Fruit fly (Drosophila melanogaster) whole organism, embryonic: ENCODE results near the gene CG43999.

Experiments used
- Blimp-1 ChIP-seq: fragments of 200-800 bp; sonication (Bioruptor generic); optimal IDR thresholded peaks from 3 replicates; lab custom pipeline; 2018; ENCODE audit warnings: missing biosample characterization, missing genetic modification characterization, mild to moderate bottlenecking, moderate library complexity, missing genetic modification reagents
- CG10979 ChIP-seq: fragments of 200-800 bp; sonication (Bioruptor generic); optimal IDR thresholded peaks from 2 replicates; lab custom pipeline; 2018; ENCODE audit warnings: missing biosample characterization, mild to moderate bottlenecking, missing genetic modification characterization, moderate library complexity
- CG1233 ChIP-seq: fragments of 200-800 bp; sonication (Bioruptor generic); optimal IDR thresholded peaks from 4 replicates; lab custom pipeline; 2018; ENCODE audit warnings: missing biosample characterization, mild to moderate bottlenecking, missing genetic modification characterization
- CG14667 ChIP-seq: fragments of 200-800 bp; sonication (Bioruptor generic); IDR thresholded peaks from 2 replicates; pipeline ENCODE4 v1.3.6; 2022; ENCODE audit warnings: missing biosample characterization, missing genetic modification characterization
- CG17385 ChIP-seq: fragments of 200-800 bp; sonication (Bioruptor generic); optimal IDR thresholded peaks from 3 replicates; lab custom pipeline; 2018; ENCODE audit warnings: missing biosample characterization, mild to moderate bottlenecking, missing genetic modification characterization
- CG1832 ChIP-seq: fragments of 200-800 bp; sonication (Bioruptor generic); optimal IDR thresholded peaks from 2 replicates; lab custom pipeline; 2017; ENCODE audit warnings: missing biosample characterization, mild to moderate bottlenecking, missing genetic modification characterization, inconsistent platforms
- CG2116 ChIP-seq: fragments of 200-800 bp; sonication (Bioruptor generic); optimal IDR thresholded peaks from 3 replicates; lab custom pipeline; 2018; ENCODE audit warnings: missing biosample characterization, mild to moderate bottlenecking, missing genetic modification characterization
- CG2678 ChIP-seq: fragments of 200-800 bp; sonication (Bioruptor generic); optimal IDR thresholded peaks from 3 replicates; lab custom pipeline; 2019; ENCODE audit warnings: missing biosample characterization, mild to moderate bottlenecking, missing genetic modification characterization, moderate library complexity
- CG3163 ChIP-seq: fragments of 200-800 bp; sonication (Bioruptor generic); optimal IDR thresholded peaks from 3 replicates; lab custom pipeline; 2016; ENCODE audit warnings: missing biosample characterization, missing genetic modification characterization
- CG34376 ChIP-seq: fragments of 200-800 bp; sonication (Bioruptor generic); optimal IDR thresholded peaks from 2 replicates; lab custom pipeline; 2018; ENCODE audit warnings: missing biosample characterization, mild to moderate bottlenecking, missing genetic modification characterization
- CG5180 ChIP-seq: fragments of 200-800 bp; sonication (Bioruptor generic); optimal IDR thresholded peaks from 3 replicates; lab custom pipeline; 2017; ENCODE audit warnings: missing biosample characterization, missing genetic modification characterization, mild to moderate bottlenecking, moderate library complexity, missing genetic modification reagents
- D19A ChIP-seq: fragments of 200-800 bp; optimal IDR thresholded peaks from 3 replicates; lab custom pipeline; 2019; ENCODE audit warnings: missing biosample characterization, mild to moderate bottlenecking, missing genetic modification characterization, moderate library complexity
- Eip74EF ChIP-seq, 2 experiments: fragments of 200-800 bp in 1 of 2; fragments of >200 bp in 1 of 2; sonication (Bioruptor generic) in 1 of 2; optimal IDR thresholded peaks; 2 replicates each; lab custom pipeline; 2017 to 2019; ENCODE audit warnings: missing biosample characterization in 2 of 2, missing genetic modification characterization in 2 of 2, mild to moderate bottlenecking in 1 of 2, moderate library complexity in 1 of 2
- Oaz ChIP-seq: fragments of 200-800 bp; sonication (Bioruptor generic); IDR thresholded peaks from 2 replicates; pipeline ENCODE4 v1.3.6; 2022; ENCODE audit warnings: missing biosample characterization, missing genetic modification characterization
- Trl ChIP-seq, 3 experiments: fragments of >200 bp in 2 of 3; fragments of 200-800 bp in 1 of 3; sonication (Bioruptor generic) in 1 of 3; optimal IDR thresholded peaks; 2 replicates in 1 of 3; 3 replicates in 2 of 3; lab custom pipeline; 2016 to 2017; ENCODE audit warnings: missing biosample characterization in 1 of 3, missing genetic modification characterization in 1 of 3
- bbx ChIP-seq: fragments of 200-800 bp; sonication (Bioruptor generic); IDR thresholded peaks from 2 replicates; pipeline ENCODE4 v1.3.6; 2022; ENCODE audit warnings: missing biosample characterization, missing genetic modification characterization; ENCODE audit not compliant: partially characterized antibody
- bowl ChIP-seq: fragments of 200-800 bp; sonication (Bioruptor generic); IDR thresholded peaks from 2 replicates; pipeline ENCODE4 v1.3.6; 2022; ENCODE audit warnings: missing biosample characterization, missing genetic modification characterization
- chif ChIP-seq, 2 experiments: fragments of 200-800 bp; sonication (Bioruptor generic); optimal IDR thresholded peaks; 3 replicates each; lab custom pipeline; 2016; ENCODE audit warnings: missing biosample characterization in 2 of 2, missing genetic modification characterization in 2 of 2
- ci ChIP-seq: fragments of 200-800 bp; sonication (Bioruptor generic); IDR thresholded peaks from 3 replicates; pipeline ENCODE4 v1.3.6; 2022; ENCODE audit warnings: missing biosample characterization, missing genetic modification characterization
- crp ChIP-seq, 2 experiments: fragments of 200-800 bp; sonication (Bioruptor generic); optimal IDR thresholded peaks; 2 replicates in 1 of 2; 3 replicates in 1 of 2; lab custom pipeline; 2017; ENCODE audit warnings: missing biosample characterization in 2 of 2, missing genetic modification characterization in 2 of 2, mild to moderate bottlenecking in 1 of 2, moderate library complexity in 1 of 2
- dimm ChIP-seq: fragments of 200-800 bp; sonication (Bioruptor generic); IDR thresholded peaks from 2 replicates; pipeline ENCODE4 v1.3.6; 2022; ENCODE audit warnings: missing biosample characterization, missing genetic modification characterization
- esg ChIP-seq: fragments of 200-800 bp; sonication (Bioruptor generic); conservative IDR thresholded peaks from 2 replicates; pipeline ENCODE4 v1.3.6; 2022; ENCODE audit warnings: missing biosample characterization, missing genetic modification characterization
- eve ChIP-seq, 2 experiments: fragments of >200 bp; optimal IDR thresholded peaks; 2 replicates each; lab custom pipeline; 2017; ENCODE audit warnings: missing biosample characterization in 2 of 2, missing genetic modification characterization in 2 of 2
- grau ChIP-seq: fragments of 200-800 bp; optimal IDR thresholded peaks from 3 replicates; lab custom pipeline; 2019; ENCODE audit warnings: missing biosample characterization, mild to moderate bottlenecking, missing genetic modification characterization, moderate library complexity
- gsb ChIP-seq: fragments of 200-800 bp; sonication (Bioruptor generic); IDR thresholded peaks from 2 replicates; pipeline ENCODE4 v1.3.6; 2022; ENCODE audit warnings: missing biosample characterization, missing genetic modification characterization
- hkb ChIP-seq, 2 experiments: fragments of 200-800 bp in 1 of 2; fragments of >200 bp in 1 of 2; sonication (Bioruptor generic) in 1 of 2; IDR thresholded peaks in 1 of 2; optimal IDR thresholded peaks in 1 of 2; 2 replicates each; pipeline versions ENCODE4 v1.3.6 to Lab custom; 2017 to 2022; ENCODE audit warnings: missing biosample characterization in 1 of 2, missing genetic modification characterization in 1 of 2
- ind ChIP-seq: fragments of 200-800 bp; sonication (Bioruptor generic); optimal IDR thresholded peaks from 3 replicates; lab custom pipeline; 2016; ENCODE audit warnings: missing biosample characterization, missing genetic modification characterization
- maf-S ChIP-seq: fragments of 200-800 bp; sonication (Bioruptor generic); optimal IDR thresholded peaks from 2 replicates; lab custom pipeline; 2016; ENCODE audit warnings: missing biosample characterization, missing genetic modification characterization
- nom ChIP-seq: fragments of 200-800 bp; sonication (Bioruptor generic); optimal IDR thresholded peaks from 2 replicates; lab custom pipeline; 2017; ENCODE audit warnings: missing biosample characterization, missing genetic modification characterization, mild to moderate bottlenecking, moderate library complexity, missing genetic modification reagents
- row ChIP-seq: fragments of 200-800 bp; sonication (Bioruptor generic); IDR thresholded peaks from 3 replicates; pipeline ENCODE4 v1.3.6; 2022; ENCODE audit warnings: missing biosample characterization, missing genetic modification characterization
- sd ChIP-seq: fragments of 200-800 bp; sonication (Bioruptor generic); optimal IDR thresholded peaks from 3 replicates; lab custom pipeline; 2018; ENCODE audit warnings: missing biosample characterization, mild to moderate bottlenecking, missing genetic modification characterization, moderate library complexity
- sens ChIP-seq: fragments of 200-800 bp; sonication (Bioruptor generic); peaks from one replicate; lab custom pipeline; 2016; ENCODE audit warnings: missing biosample characterization, missing genetic modification characterization
- sna ChIP-seq: fragments of 200-800 bp; sonication (Bioruptor generic); IDR thresholded peaks from 2 replicates; pipeline ENCODE4 v1.3.6; 2022; ENCODE audit warnings: missing biosample characterization, missing genetic modification characterization; ENCODE audit not compliant: partially characterized antibody
- stc ChIP-seq: fragments of 200-800 bp; sonication (Bioruptor generic); IDR thresholded peaks from 2 replicates; pipeline ENCODE4 v1.3.6; 2022; ENCODE audit warnings: missing biosample characterization, missing genetic modification characterization

CG43999 gene

dm6 chr3R:23958091-23958838, 29.5 kb upstream of the CG43999 start, which contains the start of the genes GluProRS and AP-1sigma (continued):
- TF ChIP-seq grau: peak; percentile 96
- peak; percentile 94 for TF ChIP-seq ind (GFP tag; lab: Kevin White, UChicago)
- TF ChIP-seq CG5180 (GFP tag; lab: Kevin White, UChicago): no peak
- TF ChIP-seq CG1832: no peak
- TF ChIP-seq CG14667 (GFP tag; lab: Robert Waterston, UW): peak; percentile 97
- TF ChIP-seq sna (GFP tag; lab: Robert Waterston, UW): peak; percentile 94
- peak; percentile 67 for TF ChIP-seq bowl (GFP tag; lab: Robert Waterston, UW)
- TF ChIP-seq CG10979 (tag; lab: Kevin White, UChicago): peak; percentile 84
- peak; percentile 83 for TF ChIP-seq CG1233 (GFP tag; lab: Kevin White, UChicago)
- TF ChIP-seq Eip74EF (GFP tag; optimal IDR thresholded peaks at IDR 0.05; lab: Kevin White, UChicago): peak in 1 of 2 experiments; percentile 32
- peak; percentile 75 for TF ChIP-seq dimm
- TF ChIP-seq stc: peak; percentile 90
- TF ChIP-seq, all 482 proteins: peak for 445

- TF ChIP-seq maf-S (no peak), CG17385 (GFP tag; lab: Kevin White, UChicago) (peak; percentile 70), Eip74EF (GFP tag; optimal IDR thresholded peaks at IDR 0.05; lab: Kevin White, UChicago) (peak in 1 of 2 experiments; percentile 88), crp (GFP tag; optimal IDR thresholded peaks at IDR 0.05; lab: Kevin White, UChicago) (peak in 1 of 2 experiments; percentile 49), esg (no peak), CG2116 (GFP tag; lab: Kevin White, UChicago) (no peak), nom (GFP tag; lab: Kevin White, UChicago) (peak; percentile 40), eve (GFP tag; optimal IDR thresholded peaks at IDR 0.05; lab: Kevin White, UChicago) (no peak), bowl (GFP tag; lab: Robert Waterston, UW) (no peak), bbx (GFP tag; lab: Robert Waterston, UW) (0 out of 2 replicates have a peak, but pooled peaks have one; percentile 18), row (GFP tag; lab: Robert Waterston, UW) (peak; percentile 30; the same call in 1 of the 3 replicates), CG34376 (no peak), chif (GFP tag; optimal IDR thresholded peaks at IDR 0.05; lab: Kevin White, UChicago) (no peak), CG2678 (tag; lab: Kevin White, UChicago) (no peak), Trl (optimal IDR thresholded peaks at IDR 0.05; lab: Kevin White, UChicago) (peak; percentile 61 to 64), Trl (GFP tag; optimal IDR thresholded peaks at IDR 0.05; lab: Kevin White, UChicago) (no peak), gsb (GFP tag; lab: Robert Waterston, UW) (no peak), D19A (tag; lab: Kevin White, UChicago) (peak; percentile 81), sd (tag; lab: Kevin White, UChicago) (no peak), hkb (optimal IDR thresholded peaks at IDR 0.05; lab: Kevin White, UChicago) (no peak), hkb (GFP tag; IDR thresholded peaks at IDR 0.05; lab: Robert Waterston, UW) (0 out of 2 replicates have a peak, but pooled peaks have one; percentile 34), sens (GFP tag; lab: Kevin White, UChicago) (peak; percentile 64), Oaz (GFP tag; lab: Robert Waterston, UW) (no peak), CG3163 (GFP tag; lab: Kevin White, UChicago) (peak; percentile 66), ci (0 out of 3 replicates have a peak, but pooled peaks have one; percentile 17), Blimp-1 (peak; percentile 93)
- TF ChIP-seq, all 482 proteins: peak for 13
These were observed 26.6 kb upstream of the CG43999 start for dm6 chr3R:23955380-23955779.
